Worm (Caenorhabditis elegans) whole organism, L3 larva: ENCODE data around the gene T22B2.3.

Experiments used
- fkh-10 ChIP-seq: sonication (generic microtip); optimal IDR thresholded peaks from 2 replicates; lab custom pipeline; 2017; ENCODE audit warnings: missing biosample characterization, missing genetic modification reagents, missing genetic modification characterization
- lin-39 ChIP-seq: fragments of 150-350 bp; optimal IDR thresholded peaks from 2 replicates; lab custom pipeline; 2018; ENCODE audit warnings: missing biosample characterization, missing genetic modification reagents, missing genetic modification characterization
- mdl-1 ChIP-seq: fragments of 150-350 bp; optimal IDR thresholded peaks from 2 replicates; lab custom pipeline; 2014; ENCODE audit warnings: missing biosample characterization, missing genetic modification characterization
- nhr-77 ChIP-seq: fragments of 150-350 bp; optimal IDR thresholded peaks from 2 replicates; lab custom pipeline; 2014; ENCODE audit warnings: missing biosample characterization, missing genetic modification characterization
- pha-4 ChIP-seq: fragments of 150-350 bp; optimal IDR thresholded peaks from 2 replicates; lab custom pipeline; 2014; ENCODE audit warnings: missing biosample characterization, missing genetic modification reagents, missing genetic modification characterization
- unc-62 ChIP-seq: fragments of 150-350 bp; sonication (generic microtip); optimal IDR thresholded peaks from 4 replicates; lab custom pipeline; 2014; ENCODE audit warnings: missing biosample characterization, missing genetic modification reagents, missing genetic modification characterization
- zag-1 ChIP-seq: fragments of 150-350 bp; optimal IDR thresholded peaks from 2 replicates; lab custom pipeline; 2014; ENCODE audit warnings: missing biosample characterization, missing genetic modification characterization
- ztf-11 ChIP-seq: fragments of 150-350 bp; optimal IDR thresholded peaks from 2 replicates; lab custom pipeline; 2014; ENCODE audit warnings: missing biosample characterization, missing genetic modification characterization
- ztf-4 ChIP-seq: fragments of 150-350 bp; optimal IDR thresholded peaks from 2 replicates; lab custom pipeline; 2014; ENCODE audit warnings: missing biosample characterization, missing genetic modification characterization

DNA sequence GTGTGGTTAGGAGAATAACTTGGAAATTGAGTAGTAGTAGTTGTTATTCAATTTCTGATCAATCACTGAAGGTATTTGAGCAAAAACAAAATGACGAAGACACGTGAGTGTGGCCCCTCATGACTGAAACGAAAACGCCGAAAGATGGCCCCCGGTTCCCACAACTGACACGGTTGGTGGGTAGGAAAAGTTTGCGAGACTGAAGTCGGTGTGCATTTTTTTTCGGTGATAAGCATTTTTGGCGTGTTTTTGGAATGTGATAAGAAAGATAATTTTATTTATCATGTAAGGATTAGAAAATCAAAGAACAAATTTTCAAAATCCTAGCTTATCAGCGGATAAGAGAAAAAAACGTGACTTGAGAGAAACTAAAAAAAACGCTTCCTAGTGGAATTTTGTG lies 27.0 kb downstream of the T22B2.3 start:
- TF ChIP-seq pha-4 (peak; percentile 21), fkh-10 (GFP tag; lab: Kevin White, UChicago) (no peak), lin-39 (no peak), ztf-11 (no peak), mdl-1 (no peak), zag-1 (no peak), ztf-4 (tag; lab: Kevin White, UChicago) (no peak), nhr-77 (tag; lab: Kevin White, UChicago) (no peak), unc-62 (GFP tag; lab: Kevin White, UChicago) (no peak)
